Fruit fly (Drosophila melanogaster) whole organism, embryonic: ENCODE measurements around the gene Ccp84Ad.

Experiments
- CG17361 ChIP-seq: fragments of 200-800 bp; sonication (Bioruptor generic); IDR thresholded peaks from 3 replicates; pipeline ENCODE4 v1.3.6; 2022; ENCODE audit warnings: missing biosample characterization, missing genetic modification characterization
- CG17385 ChIP-seq: fragments of 200-800 bp; sonication (Bioruptor generic); optimal IDR thresholded peaks from 3 replicates; lab custom pipeline; 2018; ENCODE audit warnings: missing biosample characterization, mild to moderate bottlenecking, missing genetic modification characterization
- CG4360 ChIP-seq: fragments of 200-800 bp; sonication (Bioruptor generic); IDR thresholded peaks from 2 replicates; pipeline ENCODE4 v1.3.6; 2022; ENCODE audit warnings: missing biosample characterization, missing genetic modification characterization
- CG6765 ChIP-seq: fragments of 200-800 bp; sonication (Bioruptor generic); optimal IDR thresholded peaks from 3 replicates; lab custom pipeline; 2017; ENCODE audit warnings: missing biosample characterization, mild to moderate bottlenecking, missing genetic modification characterization
- CG8388 ChIP-seq: fragments of 200-800 bp; sonication (Bioruptor generic); optimal IDR thresholded peaks from 2 replicates; lab custom pipeline; 2019; ENCODE audit warnings: missing biosample characterization, mild to moderate bottlenecking, missing genetic modification characterization, moderate library complexity
- CG8765 ChIP-seq: fragments of 200-800 bp; sonication (Bioruptor generic); IDR thresholded peaks from 2 replicates; pipeline ENCODE4 v1.3.6; 2022; ENCODE audit warnings: missing biosample characterization, missing genetic modification characterization
- Mes4 ChIP-seq: fragments of 200-800 bp; sonication (Bioruptor generic); optimal IDR thresholded peaks from 2 replicates; lab custom pipeline; 2016; ENCODE audit warnings: missing biosample characterization, missing genetic modification characterization
- Nf-YB ChIP-seq: fragments of 200-800 bp; sonication (Bioruptor generic); optimal IDR thresholded peaks from 3 replicates; lab custom pipeline; 2019; ENCODE audit warnings: missing biosample characterization, mild to moderate bottlenecking, missing genetic modification characterization, moderate library complexity
- Nf-YC ChIP-seq: fragments of 200-800 bp; optimal IDR thresholded peaks from 3 replicates; lab custom pipeline; 2019; ENCODE audit warnings: missing biosample characterization, mild to moderate bottlenecking, missing genetic modification characterization, moderate library complexity
- bowl ChIP-seq: fragments of 200-800 bp; sonication (Bioruptor generic); IDR thresholded peaks from 2 replicates; pipeline ENCODE4 v1.3.6; 2022; ENCODE audit warnings: missing biosample characterization, missing genetic modification characterization
- cg ChIP-seq: fragments of 200-800 bp; sonication (Bioruptor generic); optimal IDR thresholded peaks from 3 replicates; lab custom pipeline; 2019; ENCODE audit warnings: missing biosample characterization, mild to moderate bottlenecking, missing genetic modification characterization, moderate library complexity
- chm ChIP-seq: fragments of 200-800 bp; sonication (Bioruptor generic); IDR thresholded peaks from 2 replicates; pipeline ENCODE4 v1.3.6; 2022; ENCODE audit warnings: missing biosample characterization, missing genetic modification characterization
- dm ChIP-seq: fragments of 200-800 bp; sonication (Bioruptor generic); optimal IDR thresholded peaks from 3 replicates; lab custom pipeline; 2016; ENCODE audit warnings: missing biosample characterization, missing genetic modification characterization
- ewg ChIP-seq: fragments of 200-800 bp; sonication (Bioruptor generic); optimal IDR thresholded peaks from 3 replicates; lab custom pipeline; 2017; ENCODE audit warnings: mild to moderate bottlenecking, missing biosample characterization, missing genetic modification reagents, missing genetic modification characterization
- gsb ChIP-seq: fragments of 200-800 bp; sonication (Bioruptor generic); IDR thresholded peaks from 2 replicates; pipeline ENCODE4 v1.3.6; 2022; ENCODE audit warnings: missing biosample characterization, missing genetic modification characterization
- lbe ChIP-seq: fragments of 200-800 bp; sonication (Bioruptor generic); optimal IDR thresholded peaks from 2 replicates; lab custom pipeline; 2016; ENCODE audit warnings: missing biosample characterization, mild to moderate bottlenecking, missing genetic modification characterization
- nerfin-1 ChIP-seq: fragments of 200-800 bp; sonication (Bioruptor generic); optimal IDR thresholded peaks from 3 replicates; lab custom pipeline; 2019; ENCODE audit warnings: missing biosample characterization, mild to moderate bottlenecking, missing genetic modification characterization, moderate library complexity
- seq ChIP-seq: fragments of 200-800 bp; sonication (Bioruptor generic); IDR thresholded peaks from 2 replicates; pipeline ENCODE4 v1.3.6; 2022; ENCODE audit warnings: missing biosample characterization, missing genetic modification characterization
- slp2 ChIP-seq: fragments of 200-800 bp; sonication (Bioruptor generic); optimal IDR thresholded peaks from 2 replicates; lab custom pipeline; 2016; ENCODE audit warnings: missing biosample characterization, missing genetic modification characterization
- twi ChIP-seq: fragments of 200-800 bp; optimal IDR thresholded peaks from 2 replicates; lab custom pipeline; 2019; ENCODE audit warnings: missing biosample characterization, mild to moderate bottlenecking, missing genetic modification characterization, moderate library complexity

Gene Ccp84Ad

DNA sequence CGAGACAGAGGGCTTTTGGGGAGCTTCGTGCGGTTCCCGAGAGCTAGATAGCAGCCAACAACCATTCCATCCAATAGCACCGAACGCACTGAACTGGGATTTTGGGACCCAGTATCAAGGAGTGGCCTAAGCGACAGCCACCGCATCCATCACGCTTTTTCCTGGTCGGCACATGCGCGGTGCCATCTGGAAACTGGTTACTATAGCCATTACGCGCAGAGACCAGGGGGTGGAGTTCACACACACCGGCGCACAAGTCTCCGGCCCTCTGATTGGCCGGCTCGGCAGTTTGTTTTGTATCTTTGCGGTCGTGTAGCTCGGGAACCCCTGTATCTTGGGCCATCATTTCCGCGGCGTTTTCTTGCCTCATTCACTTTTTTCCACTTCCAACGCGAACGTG lies 49.5 kb downstream of the Ccp84Ad start, which contains the start of gene pb:
pb (minus strand) TSS at position 81 of the 400 bp plus-strand sequence.
- TF ChIP-seq CG8765 (GFP tag; lab: Robert Waterston, UW) = peak; percentile 96
- no peak for TF ChIP-seq Mes4 (GFP tag; lab: Kevin White, UChicago)
- TF ChIP-seq bowl (GFP tag; lab: Robert Waterston, UW) = peak; percentile 52; the same call in 1 of the 2 replicates
- peak; percentile 76 for TF ChIP-seq ewg (GFP tag; lab: Kevin White, UChicago)
- TF ChIP-seq CG17361 (GFP tag; lab: Robert Waterston, UW) = no peak
- TF ChIP-seq cg = peak; percentile 57
- no peak for TF ChIP-seq CG8388 (GFP tag; lab: Kevin White, UChicago)
- TF ChIP-seq CG4360 = no peak
- peak; percentile 95 for TF ChIP-seq Nf-YB (GFP tag; lab: Kevin White, UChicago)
- TF ChIP-seq twi = no peak
- TF ChIP-seq CG6765 = no peak
- no peak for TF ChIP-seq dm (GFP tag; lab: Kevin White, UChicago)
- no peak for TF ChIP-seq CG17385 (GFP tag; lab: Kevin White, UChicago)
- TF ChIP-seq lbe (GFP tag; lab: Kevin White, UChicago) = no peak
- peak; percentile 18; the same call in 1 of the 2 replicates for TF ChIP-seq seq (GFP tag; lab: Robert Waterston, UW)
- peak; percentile 97 for TF ChIP-seq Nf-YC
- TF ChIP-seq nerfin-1 (tag; lab: Kevin White, UChicago) = peak; percentile 28
- TF ChIP-seq gsb = no peak
- TF ChIP-seq slp2 (GFP tag; lab: Kevin White, UChicago) = no peak
- TF ChIP-seq chm (GFP tag; lab: Robert Waterston, UW) = 0 out of 2 replicates have a peak, but pooled peaks have one; percentile 52
